Worm (Caenorhabditis elegans) whole organism, early embryonic: Measurements from ENCODE around the gene C02E7.6.

ENCODE experiments used
- aly-1 ChIP-seq: sonication (generic microtip); optimal IDR thresholded peaks from 2 replicates; lab custom pipeline; 2016; ENCODE audit warnings: missing genetic modification characterization, missing compliant biosample characterization
- ama-1 ChIP-seq: fragments of 150-350 bp; optimal IDR thresholded peaks from 2 replicates; lab custom pipeline; 2014
- ceh-13 ChIP-seq: fragments of 200-800 bp; sonication (Bioruptor generic); optimal IDR thresholded peaks from 2 replicates; lab custom pipeline; 2018; ENCODE audit warnings: mild to moderate bottlenecking, missing genetic modification characterization, missing compliant biosample characterization
- flt-1 ChIP-seq: fragments of 200-800 bp; sonication (Bioruptor generic); IDR thresholded peaks from 2 replicates; pipeline ENCODE4 v1.3.6; 2022; ENCODE audit warnings: missing genetic modification characterization, missing compliant biosample characterization
- hmg-4 ChIP-seq: fragments of 200-800 bp; sonication (Bioruptor generic); optimal IDR thresholded peaks from 2 replicates; lab custom pipeline; 2018; ENCODE audit warnings: mild to moderate bottlenecking, missing genetic modification characterization, missing compliant biosample characterization
- scrt-1 ChIP-seq: fragments of 200-800 bp; sonication (Bioruptor generic); IDR thresholded peaks from 2 replicates; pipeline ENCODE4 v1.3.6; 2022; ENCODE audit warnings: missing genetic modification characterization, missing compliant biosample characterization
- sea-1 ChIP-seq: fragments of 200-800 bp; sonication (Bioruptor generic); conservative IDR thresholded peaks from 2 replicates; pipeline ENCODE4 v1.3.6; 2022; ENCODE audit warnings: missing genetic modification characterization, missing compliant biosample characterization
- tra-4 ChIP-seq: sonication (generic microtip); optimal IDR thresholded peaks from 2 replicates; lab custom pipeline; 2017; ENCODE audit warnings: missing genetic modification characterization, missing compliant biosample characterization

DNA sequence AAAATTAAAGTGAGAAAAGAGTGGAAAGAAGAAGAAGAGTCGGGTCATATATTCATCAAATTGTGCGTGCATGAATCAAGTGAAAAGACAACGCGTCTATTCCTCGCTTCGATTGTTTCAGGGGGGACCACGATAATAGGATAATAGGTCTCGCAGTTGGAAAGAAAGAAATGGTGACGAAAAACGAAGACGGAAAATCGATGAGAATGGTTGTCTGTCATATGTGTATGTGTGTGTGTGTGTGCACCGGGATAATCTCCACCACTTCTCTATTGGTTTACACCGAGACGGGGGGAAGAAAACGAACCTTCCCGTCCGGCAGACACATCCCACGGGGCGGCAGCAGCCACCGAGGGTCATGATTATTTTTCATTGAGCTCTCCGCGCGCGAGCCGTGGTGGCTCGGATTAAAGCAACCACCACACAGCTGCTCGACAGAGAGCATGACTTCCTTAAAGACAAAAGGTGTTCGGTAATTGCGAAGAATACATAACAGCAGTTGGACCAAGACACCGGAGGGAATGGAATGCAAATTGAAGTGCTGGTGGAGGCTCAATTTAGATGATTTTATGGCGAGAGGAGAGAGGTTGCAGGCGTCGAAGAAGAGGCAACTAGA is 45.1 kb downstream of the C02E7.6 start:
- TF ChIP-seq tra-4 (no peak), hmg-4 (GFP tag; lab: Kevin White, UChicago) (peak; percentile 52), sea-1 (GFP tag; lab: Robert Waterston, UW) (no peak), scrt-1 (GFP tag; lab: Robert Waterston, UW) (peak; percentile 78), aly-1 (tag; lab: Kevin White, UChicago) (no peak), ama-1 (lab: Kevin White, UChicago) (no peak), flt-1 (no peak; the same call in 1 of the 2 replicates), ceh-13 (GFP tag; lab: Kevin White, UChicago) (no peak)
